Worm (Caenorhabditis elegans): Measurements from ENCODE around the gene gap-1.

gap-1 gene

DNA sequence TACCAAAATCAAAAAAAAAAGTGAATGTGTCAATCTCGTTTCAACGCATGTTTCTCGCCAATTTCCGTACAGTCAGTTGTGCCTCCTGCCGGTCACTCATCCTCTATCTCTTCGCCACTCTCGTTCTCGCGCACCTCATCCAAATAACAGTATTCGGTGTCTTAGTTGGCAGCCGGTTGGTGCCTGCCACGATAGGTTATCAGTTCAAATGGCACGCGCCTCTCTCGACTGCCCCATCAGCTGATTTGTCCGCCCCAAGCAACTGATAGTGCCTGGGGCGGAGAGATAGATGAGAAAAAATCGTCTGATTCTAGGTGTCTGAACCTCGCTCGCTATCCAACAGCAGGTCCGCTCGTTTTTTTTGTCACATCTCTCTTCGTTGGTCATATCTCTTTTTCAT is 22.8 kb downstream of the gap-1 start (continued):
- TF ChIP-seq elt-2 (tag; optimal IDR thresholded peaks at IDR 0.05) (peak; percentile 54), tbx-2 (tag; optimal IDR thresholded peaks at IDR 0.05) (peak; percentile 53), mef-2 (tag; optimal IDR thresholded peaks at IDR 0.05) (no peak), pag-3 (tag; optimal IDR thresholded peaks at IDR 0.05; ENCODE audit: borderline replicate concordance, insufficient read depth) (peak; percentile 100), blmp-1 (tag; optimal IDR thresholded peaks at IDR 0.05) (peak; percentile 48), lin-35 (GFP tag; optimal IDR thresholded peaks at IDR 0.05) (peak in 1 of 2 experiments; percentile 72), lin-13 (GFP tag; optimal IDR thresholded peaks at IDR 0.05) (peak; percentile 17), egl-27 (tag; optimal IDR thresholded peaks at IDR 0.05) (peak in 1 of 2 experiments; percentile 58), fkh-8 (tag; optimal IDR thresholded peaks at IDR 0.05) (no peak), fkh-4 (tag; optimal IDR thresholded peaks at IDR 0.05; ENCODE audit: borderline replicate concordance) (no peak), tlp-1 (tag; optimal IDR thresholded peaks at IDR 0.05) (no peak), aly-2 (tag; optimal IDR thresholded peaks at IDR 0.05) (no peak), lsy-2 (tag; optimal IDR thresholded peaks at IDR 0.05) (peak in 1 of 2 experiments; percentile 60), ets-5 (GFP tag; IDR thresholded peaks at IDR 0.05) (no peak)

DNA sequence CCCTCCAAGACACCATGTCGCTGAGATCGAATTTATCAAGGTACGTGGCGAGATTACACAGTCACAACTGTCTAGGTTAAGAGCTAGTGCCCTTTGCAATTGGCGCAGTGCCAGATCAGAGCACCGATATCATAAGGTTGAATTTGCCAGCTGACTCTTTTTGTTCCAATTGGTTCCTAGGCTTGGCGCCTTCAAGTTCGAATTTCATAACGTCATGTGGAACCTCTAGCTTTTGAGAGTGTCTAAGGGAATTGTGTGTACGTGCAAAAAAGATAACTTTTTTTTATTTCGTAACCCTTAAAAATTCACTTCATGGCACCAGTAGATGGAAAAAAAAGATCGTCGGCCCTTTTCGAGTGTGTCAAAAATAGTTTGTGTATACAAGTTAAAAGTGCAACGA is 23.9 kb downstream of the gap-1 start:
- no peak for TF ChIP-seq mdl-1 (tag; optimal IDR thresholded peaks at IDR 0.05)
- peak; percentile 52 for TF ChIP-seq pag-3 (tag; optimal IDR thresholded peaks at IDR 0.05; ENCODE audit: borderline replicate concordance, insufficient read depth)
- TF ChIP-seq lin-14 (GFP tag; optimal IDR thresholded peaks at IDR 0.05), result no peak
- no peak for TF ChIP-seq unc-98 (GFP tag; IDR thresholded peaks at IDR 0.05)
- peak; percentile 31 for TF ChIP-seq rnt-1 (tag; optimal IDR thresholded peaks at IDR 0.05)
- TF ChIP-seq irx-1 (tag; optimal IDR thresholded peaks at IDR 0.05), result no peak
- no peak for TF ChIP-seq efl-1 (optimal IDR thresholded peaks at IDR 0.05)
- peak in 1 of 2 experiments; percentile 7 for TF ChIP-seq efl-1 (GFP tag; optimal IDR thresholded peaks at IDR 0.05 in 1 of 2)

DNA sequence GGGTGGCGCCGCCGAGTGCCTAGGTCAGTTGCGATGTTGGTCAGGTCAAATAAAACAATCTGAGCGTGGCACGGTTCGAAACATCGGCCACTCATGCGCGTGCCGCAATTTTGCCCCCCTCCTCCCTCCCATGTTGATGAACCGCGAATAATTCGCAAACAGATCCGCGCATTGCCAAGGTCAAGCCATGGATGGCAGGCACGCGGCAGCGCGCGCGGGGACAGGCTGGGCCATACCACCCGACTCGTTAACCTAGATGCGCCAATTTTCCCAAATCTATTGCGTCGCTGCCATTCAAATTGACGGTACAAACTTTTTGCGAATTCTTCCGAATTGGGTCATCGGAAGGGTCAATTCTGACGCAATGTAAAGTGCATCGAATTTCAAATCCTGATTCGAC is 24.4 kb downstream of the gap-1 start:
- TF ChIP-seq snu-23 (GFP tag; optimal IDR thresholded peaks at IDR 0.05) (no peak), ces-1 (GFP tag; optimal IDR thresholded peaks at IDR 0.05) (no peak), blmp-1 (tag; optimal IDR thresholded peaks at IDR 0.05) (peak; percentile 83), ceh-82 (tag; optimal IDR thresholded peaks at IDR 0.05) (no peak), hlh-4 (tag; optimal IDR thresholded peaks at IDR 0.05) (no peak), rnt-1 (tag; optimal IDR thresholded peaks at IDR 0.05) (no peak), grh-1 (GFP tag; IDR thresholded peaks at IDR 0.05) (peak; percentile 41; the same call in 1 of the 2 replicates), lin-14 (GFP tag; optimal IDR thresholded peaks at IDR 0.05) (peak; percentile 61), C34B4.2 (tag; optimal IDR thresholded peaks at IDR 0.05) (no peak), egl-27 (tag; optimal IDR thresholded peaks at IDR 0.05) (peak in 1 of 2 experiments; percentile 5), nhr-85 (tag) (peak; percentile 81), lin-15B (tag; optimal IDR thresholded peaks at IDR 0.05) (no peak), unc-62 (GFP tag; optimal IDR thresholded peaks at IDR 0.05) (no peak), efl-1 (optimal IDR thresholded peaks at IDR 0.05) (no peak), efl-1 (GFP tag; optimal IDR thresholded peaks at IDR 0.05 in 1 of 2) (peak in 1 of 2 experiments; percentile 60), nhr-237 (tag; optimal IDR thresholded peaks at IDR 0.05) (no peak)

DNA sequence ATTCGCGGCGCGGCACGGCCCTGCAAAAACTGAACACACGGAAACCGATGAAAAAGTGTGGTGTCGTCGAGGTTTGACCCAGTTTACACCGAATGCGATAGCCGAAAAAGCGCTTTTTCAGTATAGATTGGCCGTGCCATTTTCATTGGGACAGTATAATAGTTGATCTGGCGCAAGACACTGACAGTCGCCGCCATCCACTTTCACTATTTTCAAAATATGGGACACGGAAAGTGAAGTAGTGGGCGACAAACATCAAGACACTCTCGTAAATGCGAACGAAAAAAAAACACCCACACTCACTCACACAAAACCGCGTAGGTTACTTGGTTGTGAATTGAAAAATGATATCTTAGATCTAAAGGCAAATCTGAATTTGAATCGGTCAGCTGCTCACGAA is 26.7 kb downstream of the gap-1 start:
- no peak for TF ChIP-seq pqm-1 (tag; optimal IDR thresholded peaks at IDR 0.05)
- no peak for TF ChIP-seq tlp-1 (tag; optimal IDR thresholded peaks at IDR 0.05)
- TF ChIP-seq hlh-17 (GFP tag; optimal IDR thresholded peaks at IDR 0.05; ENCODE audit: borderline replicate concordance), result no peak
- no peak for TF ChIP-seq ceh-82 (tag; optimal IDR thresholded peaks at IDR 0.05)
- no peak for TF ChIP-seq sptf-1 (tag; optimal IDR thresholded peaks at IDR 0.05)
- TF ChIP-seq blmp-1 (tag; optimal IDR thresholded peaks at IDR 0.05), result peak; percentile 98
- TF ChIP-seq F16B12.6 (tag; optimal IDR thresholded peaks at IDR 0.05), result no peak
- no peak for TF ChIP-seq nhr-19 (GFP tag; conservative IDR thresholded peaks at IDR 0.05)
- no peak for TF ChIP-seq ceh-90 (tag; optimal IDR thresholded peaks at IDR 0.05)
